Worm (Caenorhabditis elegans) whole organism, L2 larva: ENCODE results near the gene ilys-2.

Experiments used
- R02D3.7 ChIP-seq: fragments of 150-350 bp; optimal IDR thresholded peaks from 2 replicates; lab custom pipeline; 2014; ENCODE audit warnings: missing biosample characterization, missing genetic modification characterization
- nhr-12 ChIP-seq: fragments of 150-350 bp; optimal IDR thresholded peaks from 2 replicates; lab custom pipeline; 2014; ENCODE audit warnings: missing biosample characterization, missing genetic modification characterization
- nhr-25 ChIP-seq: fragments of 150-350 bp; sonication (generic microtip); optimal IDR thresholded peaks from 3 replicates; lab custom pipeline; 2014; ENCODE audit warnings: missing biosample characterization, missing genetic modification characterization

ce11 chrIV:2432693-2433092 lies 34.8 kb upstream of the ilys-2 start, which contains the start of gene C45G7.4:
- no peak for TF ChIP-seq nhr-25
- no peak for TF ChIP-seq nhr-12 (tag; lab: Kevin White, UChicago)
- TF ChIP-seq R02D3.7 (tag; lab: Kevin White, UChicago) = no peak
